Worm (Caenorhabditis elegans) whole organism, L2 larva: Measurements from ENCODE around the gene arrd-6.
A peak's percentile ranks its signal among the peaks of the same experiment; 100 is the strongest.

Experiments
- C34F6.9 ChIP-seq: fragments of 150-350 bp; optimal IDR thresholded peaks from 2 replicates; lab custom pipeline; 2014; ENCODE audit warnings: missing biosample characterization, missing genetic modification characterization
- F13H6.1 ChIP-seq: sonication (generic microtip); optimal IDR thresholded peaks from 2 replicates; lab custom pipeline; 2016; ENCODE audit warnings: missing genetic modification characterization, missing compliant biosample characterization
- R02D3.7 ChIP-seq: fragments of 150-350 bp; optimal IDR thresholded peaks from 2 replicates; lab custom pipeline; 2014; ENCODE audit warnings: missing biosample characterization, missing genetic modification characterization
- Y55F3AM.14 ChIP-seq: fragments of 200-800 bp; sonication (Bioruptor generic); optimal IDR thresholded peaks from 2 replicates; lab custom pipeline; 2018; ENCODE audit warnings: mild to moderate bottlenecking, missing genetic modification characterization, missing compliant biosample characterization
- ZK546.5 ChIP-seq: sonication (generic microtip); optimal IDR thresholded peaks from 2 replicates; lab custom pipeline; 2017; ENCODE audit warnings: missing biosample characterization, missing genetic modification characterization
- alr-1 ChIP-seq: fragments of 150-350 bp; optimal IDR thresholded peaks from 2 replicates; lab custom pipeline; 2014; ENCODE audit warnings: missing biosample characterization, missing genetic modification characterization
- ama-1 ChIP-seq: fragments of 150-350 bp; optimal IDR thresholded peaks from 2 replicates; lab custom pipeline; 2018; ENCODE audit warnings: inconsistent platforms
- blmp-1 ChIP-seq: sonication (generic microtip); optimal IDR thresholded peaks from 2 replicates; lab custom pipeline; 2017; ENCODE audit warnings: missing genetic modification characterization, mild to moderate bottlenecking, missing compliant biosample characterization, antibody characterized with exemption, moderate library complexity; ENCODE audit not compliant: insufficient read depth
- ceh-16 ChIP-seq: fragments of 150-350 bp; optimal IDR thresholded peaks from 2 replicates; lab custom pipeline; 2014; ENCODE audit warnings: missing biosample characterization, missing genetic modification characterization
- ceh-82 ChIP-seq: fragments of 150-350 bp; optimal IDR thresholded peaks from 2 replicates; lab custom pipeline; 2014; ENCODE audit warnings: missing biosample characterization, missing genetic modification characterization
- crh-2 ChIP-seq: sonication (generic microtip); optimal IDR thresholded peaks from 2 replicates; lab custom pipeline; 2017; ENCODE audit warnings: missing biosample characterization, missing genetic modification characterization
- dmd-4 ChIP-seq: sonication (generic microtip); optimal IDR thresholded peaks from 2 replicates; lab custom pipeline; 2017; ENCODE audit warnings: missing biosample characterization, missing genetic modification characterization
- fos-1 ChIP-seq: fragments of 150-350 bp; optimal IDR thresholded peaks from 2 replicates; lab custom pipeline; 2014; ENCODE audit warnings: missing biosample characterization, missing genetic modification characterization
- gmeb-1 ChIP-seq: fragments of 150-350 bp; optimal IDR thresholded peaks from 2 replicates; lab custom pipeline; 2014; ENCODE audit warnings: missing biosample characterization, missing genetic modification characterization
- lin-11 ChIP-seq: fragments of 150-350 bp; sonication (generic microtip); optimal IDR thresholded peaks from 2 replicates; lab custom pipeline; 2014; ENCODE audit warnings: missing biosample characterization, missing genetic modification characterization, inconsistent platforms, mixed read lengths
- lin-13 ChIP-seq: fragments of 150-350 bp; optimal IDR thresholded peaks from 2 replicates; lab custom pipeline; 2014; ENCODE audit warnings: missing biosample characterization, missing genetic modification reagents, missing genetic modification characterization
- lin-39 ChIP-seq: fragments of 150-350 bp; optimal IDR thresholded peaks from 2 replicates; lab custom pipeline; 2014; ENCODE audit warnings: missing biosample characterization, missing genetic modification reagents, missing genetic modification characterization
- lsy-2 ChIP-seq, 2 experiments: fragments of 150-350 bp in 1 of 2; sonication (generic microtip) in 1 of 2; optimal IDR thresholded peaks; 2 replicates each; lab custom pipeline; 2014 to 2017; ENCODE audit warnings: missing biosample characterization in 2 of 2, missing genetic modification characterization in 2 of 2
- mab-5 ChIP-seq: fragments of 150-350 bp; optimal IDR thresholded peaks from 2 replicates; lab custom pipeline; 2014; ENCODE audit warnings: missing biosample characterization, missing genetic modification characterization
- mbf-1 ChIP-seq: sonication (generic microtip); optimal IDR thresholded peaks from 2 replicates; lab custom pipeline; 2017; ENCODE audit warnings: missing biosample characterization, missing genetic modification characterization
- mdl-1 ChIP-seq, 2 experiments: fragments of 150-350 bp in 1 of 2; sonication (generic microtip) in 1 of 2; optimal IDR thresholded peaks; 2 replicates each; lab custom pipeline; 2017; ENCODE audit warnings: missing biosample characterization in 2 of 2, missing genetic modification characterization in 2 of 2
- nhr-10 ChIP-seq: sonication (generic microtip); optimal IDR thresholded peaks from 2 replicates; lab custom pipeline; 2017; ENCODE audit warnings: missing biosample characterization, missing genetic modification characterization
- nhr-11 ChIP-seq: fragments of 150-350 bp; optimal IDR thresholded peaks from 2 replicates; lab custom pipeline; 2014; ENCODE audit warnings: missing biosample characterization, missing genetic modification characterization
- nhr-129 ChIP-seq: fragments of 150-350 bp; optimal IDR thresholded peaks from 2 replicates; lab custom pipeline; 2014; ENCODE audit warnings: missing biosample characterization, missing genetic modification characterization
- nhr-25 ChIP-seq: fragments of 150-350 bp; sonication (generic microtip); optimal IDR thresholded peaks from 3 replicates; lab custom pipeline; 2014; ENCODE audit warnings: missing biosample characterization, missing genetic modification characterization
- nhr-6 ChIP-seq: fragments of 150-350 bp; optimal IDR thresholded peaks from 2 replicates; lab custom pipeline; 2014; ENCODE audit warnings: missing biosample characterization, missing genetic modification characterization
- nhr-77 ChIP-seq: fragments of 150-350 bp; optimal IDR thresholded peaks from 2 replicates; lab custom pipeline; 2014; ENCODE audit warnings: missing biosample characterization, missing genetic modification characterization
- skn-1 ChIP-seq: sonication (generic microtip); optimal IDR thresholded peaks from 2 replicates; lab custom pipeline; 2017; ENCODE audit warnings: missing biosample characterization, missing genetic modification characterization
- unc-55 ChIP-seq: fragments of 150-350 bp; sonication (generic microtip); optimal IDR thresholded peaks from 3 replicates; lab custom pipeline; 2014; ENCODE audit warnings: missing biosample characterization, missing genetic modification reagents, missing genetic modification characterization
- unc-62 ChIP-seq: fragments of 150-350 bp; optimal IDR thresholded peaks from 2 replicates; lab custom pipeline; 2014; ENCODE audit warnings: missing biosample characterization, missing genetic modification reagents, missing genetic modification characterization
- ztf-1 ChIP-seq: fragments of 200-800 bp; sonication (Bioruptor generic); conservative IDR thresholded peaks from 2 replicates; pipeline ENCODE4 v1.3.6; 2022; ENCODE audit warnings: missing genetic modification characterization, missing compliant biosample characterization
- ztf-11 ChIP-seq: sonication (generic microtip); optimal IDR thresholded peaks from 2 replicates; lab custom pipeline; 2017; ENCODE audit warnings: missing biosample characterization, missing genetic modification characterization
- ztf-4 ChIP-seq: fragments of 150-350 bp; optimal IDR thresholded peaks from 2 replicates; lab custom pipeline; 2014; ENCODE audit warnings: missing biosample characterization, missing genetic modification characterization

The arrd-6 gene

ce11 chrII:11126312-11127000 lies 16.1 kb upstream of the arrd-6 start, which contains the start of the genes rps-9 and lsm-1 (continued):
- TF ChIP-seq skn-1 (tag; lab: Kevin White, UChicago) (no peak), nhr-77 (tag; lab: Kevin White, UChicago) (no peak)
- TF ChIP-seq, all 48 proteins: peak for 16

- no peak for TF ChIP-seq ama-1 (lab: Kevin White, UChicago)
- TF ChIP-seq ceh-82 (tag; lab: Kevin White, UChicago) = no peak
- no peak for TF ChIP-seq ztf-4 (tag; lab: Kevin White, UChicago)
- TF ChIP-seq nhr-25 (tag; lab: Kevin White, UChicago) = no peak
- no peak for TF ChIP-seq gmeb-1
- TF ChIP-seq mdl-1 (tag; optimal IDR thresholded peaks at IDR 0.05; lab: Kevin White, UChicago) = no peak
- no peak for TF ChIP-seq ztf-11 (tag; lab: Kevin White, UChicago)
- TF ChIP-seq alr-1 = no peak
- TF ChIP-seq dmd-4 = no peak
- no peak for TF ChIP-seq nhr-11
- TF ChIP-seq nhr-6 (tag; lab: Kevin White, UChicago) = no peak
- TF ChIP-seq fos-1 (tag; lab: Kevin White, UChicago) = no peak
- TF ChIP-seq Y55F3AM.14 = no peak
- TF ChIP-seq, all 48 proteins: peak for 0
These were observed 15.2 kb upstream of the arrd-6 start, which contains the start of gene F40F8.1 for ce11 chrII:11127364-11127763. TSS of gene F40F8.1 (plus strand) at chrII:11127664.

DNA sequence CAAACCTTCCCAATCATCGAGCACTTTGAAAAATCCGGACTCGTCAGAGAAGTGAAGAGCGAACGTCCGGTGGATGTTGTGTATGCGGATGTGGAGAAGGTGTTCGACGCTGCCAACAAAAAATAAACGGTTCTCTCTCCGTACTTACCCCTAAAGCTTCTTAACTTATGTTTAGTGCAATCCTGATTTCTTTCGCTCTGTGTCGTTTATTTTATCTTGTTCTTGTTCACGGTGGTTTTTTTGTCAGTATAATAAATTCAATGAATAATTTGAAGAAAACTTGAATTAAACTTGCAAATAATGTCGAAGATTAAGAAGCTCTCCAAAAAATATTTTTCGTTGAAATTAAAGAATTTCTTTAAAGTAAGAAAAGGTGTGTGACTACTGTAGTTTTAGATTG lies 13.6 kb upstream of the arrd-6 start, which contains the start of gene F40F8.3:
Gene F40F8.3 (plus strand): TSS at position 301 of the 400 bp plus-strand sequence.
- no peak for TF ChIP-seq crh-2 (tag; lab: Kevin White, UChicago)
- TF ChIP-seq ztf-11 (tag; lab: Kevin White, UChicago) = no peak
- no peak for TF ChIP-seq blmp-1 (tag; lab: Kevin White, UChicago)
- no peak for TF ChIP-seq mbf-1 (tag; lab: Kevin White, UChicago)
- TF ChIP-seq ZK546.5 = no peak
- TF ChIP-seq, all 48 proteins: peak for 0

ce11 chrII:11129517-11129916 lies 13.0 kb upstream of the arrd-6 start, which contains the start of gene F40F8.12:
TSS of gene F40F8.12 (plus strand) at chrII:11129817.
- TF ChIP-seq nhr-77 (tag; lab: Kevin White, UChicago) (no peak), mdl-1 (tag; optimal IDR thresholded peaks at IDR 0.05; lab: Kevin White, UChicago) (no peak), ztf-1 (no peak), nhr-10 (tag; lab: Kevin White, UChicago) (no peak), R02D3.7 (tag; lab: Kevin White, UChicago) (no peak), lin-39 (tag; lab: Kevin White, UChicago) (no peak), alr-1 (no peak), mab-5 (tag; lab: Kevin White, UChicago) (no peak), ama-1 (lab: Kevin White, UChicago) (no peak), lin-11 (tag; lab: Kevin White, UChicago) (no peak)

DNA sequence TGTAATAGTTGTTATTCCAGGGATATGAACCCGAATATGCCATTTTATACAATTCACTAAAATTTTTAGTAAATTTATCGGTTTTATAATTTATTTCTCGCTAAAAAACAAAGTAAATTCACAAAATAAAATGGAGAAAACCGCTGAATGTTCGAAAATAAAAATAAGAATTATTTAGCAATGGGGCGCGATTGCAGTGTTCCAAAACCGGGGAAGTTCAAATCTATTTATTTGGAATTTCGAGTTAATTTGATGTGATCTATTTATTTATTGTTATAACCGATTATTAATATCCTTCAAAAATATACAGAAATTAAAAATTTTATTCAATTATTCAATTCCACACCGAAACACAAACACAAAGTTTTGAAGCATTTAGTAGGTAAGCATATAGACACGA lies 10.0 kb upstream of the arrd-6 start, which contains the start of gene F40F8.11:
Gene F40F8.11 (minus strand): TSS at position 49 of the 400 bp plus-strand sequence.
- no peak for TF ChIP-seq unc-62
- TF ChIP-seq nhr-25 (tag; lab: Kevin White, UChicago) = peak; percentile 38
- TF ChIP-seq F13H6.1 (tag; lab: Kevin White, UChicago) = peak; percentile 15
- TF ChIP-seq unc-55 = peak; percentile 80
- TF ChIP-seq ztf-4 (tag; lab: Kevin White, UChicago) = peak; percentile 22
- TF ChIP-seq lin-11 (tag; lab: Kevin White, UChicago) = no peak
- TF ChIP-seq C34F6.9 (tag; lab: Kevin White, UChicago) = peak; percentile 60
- no peak for TF ChIP-seq ceh-16 (tag; lab: Kevin White, UChicago)
- TF ChIP-seq lin-13 (GFP tag; lab: Kevin White, UChicago) = peak; percentile 54
- TF ChIP-seq lsy-2 (tag; optimal IDR thresholded peaks at IDR 0.05; lab: Kevin White, UChicago) = peak; percentile 18 to 77
- TF ChIP-seq crh-2 (tag; lab: Kevin White, UChicago) = peak; percentile 48
- peak; percentile 1 for TF ChIP-seq nhr-129 (tag; lab: Kevin White, UChicago)
- peak; percentile 94 for TF ChIP-seq gmeb-1
- no peak for TF ChIP-seq nhr-6 (tag; lab: Kevin White, UChicago)
- TF ChIP-seq mab-5 (tag; lab: Kevin White, UChicago) = peak; percentile 44
- TF ChIP-seq, all 48 proteins: peak for 11
